Fruit fly (Drosophila melanogaster): Measurements from ENCODE around the gene Pp2A-29B.

Pp2A-29B gene

dm6 chr2L:8416350-8417046, 50.7 kb downstream of the Pp2A-29B start (continued):
- TF ChIP-seq Lpt (GFP tag; optimal IDR thresholded peaks at IDR 0.05) (peak; percentile 67), CG32006 (GFP tag; optimal IDR thresholded peaks at IDR 0.05) (peak; percentile 65), eg (GFP tag; IDR thresholded peaks at IDR 0.05) (peak; percentile 60), CG10669 (GFP tag; optimal IDR thresholded peaks at IDR 0.05) (peak; percentile 77), CG11294 (GFP tag; IDR thresholded peaks at IDR 0.05) (peak; percentile 51; the same call in 1 of the 2 replicates), svp (GFP tag) (peak; percentile 99), Hr4 (GFP tag; optimal IDR thresholded peaks at IDR 0.05) (peak; percentile 56), pdm3 (GFP tag; optimal IDR thresholded peaks at IDR 0.05) (peak; percentile 75), CG9139 (GFP tag; optimal IDR thresholded peaks at IDR 0.05) (peak; percentile 47), fd85E (GFP tag; optimal IDR thresholded peaks at IDR 0.05) (peak; percentile 62)

DNA sequence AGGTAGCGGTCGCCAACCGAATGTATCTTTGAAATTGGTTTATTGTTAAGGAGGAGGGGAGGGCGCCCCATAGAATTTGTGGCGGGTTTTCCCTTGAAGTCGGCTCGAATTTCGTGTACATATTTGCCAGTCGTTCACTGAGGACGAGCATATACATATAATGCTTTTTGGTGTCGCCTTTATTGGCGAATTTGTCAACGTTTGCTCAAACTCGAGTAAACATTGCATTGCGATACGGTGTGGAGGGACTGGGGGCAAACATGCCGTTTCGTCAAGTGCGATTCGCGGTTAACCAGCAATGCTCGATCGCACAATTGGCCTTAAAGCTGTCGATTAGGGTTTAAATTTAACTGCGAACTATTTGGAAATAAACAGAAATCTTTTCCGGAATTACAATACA, 51.7 kb downstream of the Pp2A-29B start:
- TF ChIP-seq svp (GFP tag) = peak; percentile 31
- TF ChIP-seq Blimp-1 (GFP tag; optimal IDR thresholded peaks at IDR 0.05) = peak; percentile 4
- TF ChIP-seq CG31627 (GFP tag; optimal IDR thresholded peaks at IDR 0.05) = no peak
- TF ChIP-seq Eip78C (GFP tag) = peak; percentile 52
- peak; percentile 20 for TF ChIP-seq vri (GFP tag; optimal IDR thresholded peaks at IDR 0.05)
- TF ChIP-seq fkh (GFP tag; optimal IDR thresholded peaks at IDR 0.05) = peak; percentile 34
- no peak for TF ChIP-seq Lpt (GFP tag; optimal IDR thresholded peaks at IDR 0.05)
- peak; percentile 23 for TF ChIP-seq esn (GFP tag; optimal IDR thresholded peaks at IDR 0.05)

DNA sequence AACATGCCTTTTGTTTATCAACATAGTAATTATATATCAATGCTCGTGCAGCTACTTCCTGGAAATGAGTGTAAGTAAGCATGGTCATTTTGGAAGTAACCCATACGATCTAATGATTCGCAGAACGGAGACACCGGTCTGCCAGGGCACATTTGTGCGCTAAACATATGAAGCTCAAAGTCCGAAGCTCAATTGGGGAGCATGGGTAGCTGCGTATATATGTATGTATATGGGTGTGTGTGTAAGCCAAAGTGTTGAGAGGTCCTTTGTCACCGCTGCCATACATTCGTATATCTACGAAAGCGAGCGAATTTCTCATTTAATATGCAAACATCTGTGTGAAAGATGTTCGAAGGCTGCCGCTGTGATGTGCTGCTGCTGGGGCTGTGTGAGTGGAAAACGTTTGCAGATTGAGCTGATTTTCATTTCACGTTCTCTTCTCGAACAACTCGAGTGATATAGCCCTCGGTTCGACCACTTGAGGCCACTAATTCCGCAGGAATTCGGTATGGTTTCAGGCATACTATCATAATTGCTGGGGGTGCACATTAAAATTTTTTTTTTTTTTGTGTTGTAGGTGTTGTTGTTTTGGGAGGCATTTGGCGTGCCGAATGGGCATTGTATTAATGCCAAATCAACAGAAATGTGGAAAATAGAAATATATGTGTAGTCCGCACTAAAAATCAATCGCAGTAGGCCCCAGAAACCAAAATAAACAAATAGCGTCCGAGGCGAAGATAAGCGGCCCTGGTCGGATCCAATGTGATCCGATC, 52.5 kb downstream of the Pp2A-29B start:
- TF ChIP-seq CG9139 (GFP tag; optimal IDR thresholded peaks at IDR 0.05) (peak; percentile 38), CG10631 (GFP tag; optimal IDR thresholded peaks at IDR 0.05) (no peak), ss (GFP tag; optimal IDR thresholded peaks at IDR 0.05) (peak; percentile 36 to 49), lz (GFP tag; optimal IDR thresholded peaks at IDR 0.05) (no peak), Eip78C (GFP tag) (peak; percentile 61), esn (GFP tag; optimal IDR thresholded peaks at IDR 0.05) (no peak), Hr38 (GFP tag; optimal IDR thresholded peaks at IDR 0.05) (no peak), CG6276 (GFP tag; optimal IDR thresholded peaks at IDR 0.05) (peak; percentile 22), CG8119 (GFP tag; IDR thresholded peaks at IDR 0.05) (0 out of 3 replicates have a peak, but pooled peaks have one; percentile 17), svp (GFP tag) (peak; percentile 57), Eip75B (GFP tag; optimal IDR thresholded peaks at IDR 0.05) (no peak), CG6808 (GFP tag; optimal IDR thresholded peaks at IDR 0.05) (peak; percentile 32), acj6 (GFP tag; optimal IDR thresholded peaks at IDR 0.05) (no peak), OdsH (GFP tag; optimal IDR thresholded peaks at IDR 0.05) (no peak), spab (GFP tag; optimal IDR thresholded peaks at IDR 0.05) (peak; percentile 11)

DNA sequence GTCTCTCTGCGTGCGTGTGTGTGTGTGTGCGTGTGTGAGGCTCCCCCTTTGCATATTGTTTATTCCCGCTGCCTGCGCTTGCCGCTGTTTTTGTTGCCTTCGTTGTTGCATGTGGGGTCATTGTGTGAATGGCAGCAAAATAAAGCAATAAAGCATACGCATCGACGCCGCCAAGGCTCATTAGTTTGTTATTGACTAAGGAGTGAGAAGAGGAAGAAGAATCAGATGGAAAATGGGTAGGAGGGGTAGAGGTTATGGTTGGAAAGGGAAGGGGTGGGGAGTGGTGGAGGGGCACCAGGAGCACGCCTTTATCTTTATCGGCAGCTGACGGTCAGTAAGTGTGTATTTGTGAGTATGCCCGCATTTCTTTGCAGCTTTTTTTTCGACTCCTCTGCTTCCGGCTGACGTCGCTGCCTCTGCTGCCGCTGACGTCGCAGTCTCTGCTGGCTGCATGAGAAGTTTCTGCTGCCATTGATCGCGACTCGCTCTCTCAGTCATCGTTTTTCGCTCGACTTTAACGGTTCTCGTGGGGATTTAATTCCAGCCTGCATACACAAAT, 53.6 kb downstream of the Pp2A-29B start:
- TF ChIP-seq fd59A (GFP tag; optimal IDR thresholded peaks at IDR 0.05) = no peak
- TF ChIP-seq svp (GFP tag) = peak; percentile 96
- no peak for TF ChIP-seq CG8119 (GFP tag; IDR thresholded peaks at IDR 0.05)
- TF ChIP-seq CG6792 (GFP tag; optimal IDR thresholded peaks at IDR 0.05) = no peak
- TF ChIP-seq CG6276 (GFP tag; optimal IDR thresholded peaks at IDR 0.05) = no peak
- no peak for TF ChIP-seq Met (GFP tag; optimal IDR thresholded peaks at IDR 0.05)
- no peak for TF ChIP-seq CG11294 (GFP tag; IDR thresholded peaks at IDR 0.05)
- TF ChIP-seq CG34406 (GFP tag; optimal IDR thresholded peaks at IDR 0.05) = no peak
- no peak for TF ChIP-seq Eip93F (GFP tag; optimal IDR thresholded peaks at IDR 0.05)
- TF ChIP-seq spab (GFP tag; optimal IDR thresholded peaks at IDR 0.05) = no peak
- no peak for TF ChIP-seq lz (GFP tag; optimal IDR thresholded peaks at IDR 0.05)
- no peak for TF ChIP-seq CG10631 (GFP tag; optimal IDR thresholded peaks at IDR 0.05)
- no peak for TF ChIP-seq OdsH (GFP tag; optimal IDR thresholded peaks at IDR 0.05)
- TF ChIP-seq Eip75B (GFP tag; optimal IDR thresholded peaks at IDR 0.05) = peak; percentile 10
- no peak for TF ChIP-seq pdm3 (GFP tag; optimal IDR thresholded peaks at IDR 0.05)
- TF ChIP-seq CG9139 (GFP tag; optimal IDR thresholded peaks at IDR 0.05) = peak; percentile 8
- no peak for TF ChIP-seq Hr4 (GFP tag; optimal IDR thresholded peaks at IDR 0.05)
- TF ChIP-seq CG3919 (GFP tag; optimal IDR thresholded peaks at IDR 0.05) = no peak
- TF ChIP-seq CG7368 (GFP tag; optimal IDR thresholded peaks at IDR 0.05) = peak; percentile 43
- no peak for TF ChIP-seq fkh (GFP tag; optimal IDR thresholded peaks at IDR 0.05)
- no peak for TF ChIP-seq acj6 (GFP tag; optimal IDR thresholded peaks at IDR 0.05)
- no peak for TF ChIP-seq CG4318 (GFP tag; optimal IDR thresholded peaks at IDR 0.05)
- no peak for TF ChIP-seq Sox15 (GFP tag; optimal IDR thresholded peaks at IDR 0.05)
- no peak for TF ChIP-seq CG10669 (GFP tag; optimal IDR thresholded peaks at IDR 0.05)
- no peak for TF ChIP-seq net (GFP tag; optimal IDR thresholded peaks at IDR 0.05)
- peak; percentile 34 for TF ChIP-seq CG16779 (tag; optimal IDR thresholded peaks at IDR 0.05)
- no peak for TF ChIP-seq Smox (GFP tag; optimal IDR thresholded peaks at IDR 0.05)
- peak; percentile 28 for TF ChIP-seq Ets96B (tag; optimal IDR thresholded peaks at IDR 0.05)
